Worm (Caenorhabditis elegans) whole organism, L1 larva: Measurements from ENCODE around the gene rab-3.

Experiments used
- C04F5.9 ChIP-seq: sonication (generic microtip); optimal IDR thresholded peaks from 2 replicates; lab custom pipeline; 2016; ENCODE audit warnings: missing genetic modification characterization, missing compliant biosample characterization
- Y116A8C.19 ChIP-seq: sonication (generic microtip); optimal IDR thresholded peaks from 2 replicates; lab custom pipeline; 2016; ENCODE audit warnings: missing compliant biosample characterization, missing genetic modification characterization, borderline replicate concordance
- alr-1 ChIP-seq: fragments of 200-800 bp; sonication (Bioruptor generic); optimal IDR thresholded peaks from 2 replicates; lab custom pipeline; 2018; ENCODE audit warnings: borderline replicate concordance, mild to moderate bottlenecking, missing genetic modification characterization, missing compliant biosample characterization
- aly-2 ChIP-seq: fragments of 150-350 bp; optimal IDR thresholded peaks from 2 replicates; lab custom pipeline; 2014; ENCODE audit warnings: missing biosample characterization, missing genetic modification characterization
- ceh-82 ChIP-seq, 3 experiments: fragments of 150-350 bp in 1 of 3; sonication (generic microtip) in 2 of 3; optimal IDR thresholded peaks; 2 replicates each; lab custom pipeline; 2014 to 2017; ENCODE audit warnings: missing biosample characterization in 3 of 3, missing genetic modification characterization in 3 of 3
- ceh-88 ChIP-seq: fragments of 200-800 bp; sonication (Bioruptor generic); IDR thresholded peaks from 2 replicates; pipeline ENCODE4 v1.3.6; 2022; ENCODE audit warnings: missing genetic modification characterization, missing compliant biosample characterization
- ces-1 ChIP-seq: fragments of 150-350 bp; optimal IDR thresholded peaks from 2 replicates; lab custom pipeline; 2014; ENCODE audit warnings: missing biosample characterization, missing genetic modification reagents, missing genetic modification characterization
- efl-3 ChIP-seq: fragments of 200-800 bp; sonication (Bioruptor generic); optimal IDR thresholded peaks from 2 replicates; lab custom pipeline; 2018; ENCODE audit warnings: mild to moderate bottlenecking, missing genetic modification characterization, missing compliant biosample characterization
- egl-13 ChIP-seq: sonication (generic microtip); optimal IDR thresholded peaks from 2 replicates; lab custom pipeline; 2016; ENCODE audit warnings: missing genotype, missing genetic modification reagents, missing genetic modification characterization, missing compliant biosample characterization
- egl-27 ChIP-seq, 2 experiments: fragments of 150-350 bp in 1 of 2; sonication (generic microtip); optimal IDR thresholded peaks; 3 replicates each; lab custom pipeline; 2017 to 2018; ENCODE audit warnings: missing biosample characterization in 2 of 2, missing genetic modification characterization in 2 of 2, missing genetic modification reagents in 2 of 2
- elt-2 ChIP-seq: sonication (generic microtip); optimal IDR thresholded peaks from 2 replicates; lab custom pipeline; 2016; ENCODE audit warnings: missing genetic modification characterization, mild to moderate bottlenecking, inconsistent platforms, missing compliant biosample characterization, missing genetic modification reagents
- elt-3 ChIP-seq, 6 experiments: fragments of 150-350 bp in 1 of 6; sonication (generic microtip); optimal IDR thresholded peaks; 2 replicates each; lab custom pipeline; 2017 to 2018; ENCODE audit warnings: missing biosample characterization in 6 of 6, missing genetic modification characterization in 6 of 6, inconsistent platforms in 1 of 6
- ets-5 ChIP-seq: fragments of 200-800 bp; sonication (Bioruptor generic); IDR thresholded peaks from 2 replicates; pipeline ENCODE4 v1.3.6; 2022; ENCODE audit warnings: missing genetic modification characterization, missing compliant biosample characterization
- fkh-10 ChIP-seq: sonication (generic microtip); optimal IDR thresholded peaks from 2 replicates; lab custom pipeline; 2017; ENCODE audit warnings: missing biosample characterization, missing genetic modification reagents, missing genetic modification characterization
- fkh-8 ChIP-seq: sonication (generic microtip); optimal IDR thresholded peaks from 2 replicates; lab custom pipeline; 2016; ENCODE audit warnings: mild to moderate bottlenecking, missing genetic modification characterization, missing compliant biosample characterization
- grh-1 ChIP-seq: fragments of 200-800 bp; sonication (Bioruptor generic); IDR thresholded peaks from 2 replicates; pipeline ENCODE4 v1.3.6; 2022; ENCODE audit warnings: missing genetic modification reagents, missing genetic modification characterization, missing compliant biosample characterization
- hlh-17 ChIP-seq: fragments of 200-800 bp; sonication (Bioruptor generic); optimal IDR thresholded peaks from 2 replicates; lab custom pipeline; 2018; ENCODE audit warnings: missing genetic modification characterization, mild to moderate bottlenecking, missing compliant biosample characterization, moderate library complexity, borderline replicate concordance
- irx-1 ChIP-seq: sonication (generic microtip); optimal IDR thresholded peaks from 2 replicates; lab custom pipeline; 2016; ENCODE audit warnings: missing genetic modification characterization, missing compliant biosample characterization
- lin-14 ChIP-seq: fragments of 200-800 bp; sonication (Bioruptor generic); optimal IDR thresholded peaks from 2 replicates; lab custom pipeline; 2018; ENCODE audit warnings: mild to moderate bottlenecking, missing genetic modification characterization, moderate library complexity, missing compliant biosample characterization
- lin-15B ChIP-seq: fragments of 150-350 bp; sonication (generic microtip); optimal IDR thresholded peaks from 3 replicates; lab custom pipeline; 2014; ENCODE audit warnings: missing biosample characterization, missing genetic modification characterization
- lin-35 ChIP-seq, 2 experiments: fragments of 150-350 bp; optimal IDR thresholded peaks; 2 replicates each; lab custom pipeline; 2014; ENCODE audit warnings: missing biosample characterization in 2 of 2, missing genetic modification characterization in 2 of 2, missing genetic modification reagents in 2 of 2
- lin-39 ChIP-seq: fragments of 150-350 bp; optimal IDR thresholded peaks from 2 replicates; lab custom pipeline; 2014; ENCODE audit warnings: missing biosample characterization, missing genetic modification reagents, missing genetic modification characterization
- lir-3 ChIP-seq: sonication (generic microtip); optimal IDR thresholded peaks from 2 replicates; lab custom pipeline; 2016; ENCODE audit warnings: mild to moderate bottlenecking, missing genetic modification characterization, moderate library complexity, missing compliant biosample characterization; ENCODE audit not compliant: poor library complexity
- lsy-2 ChIP-seq, 2 experiments: fragments of 150-350 bp; optimal IDR thresholded peaks; 2 replicates each; lab custom pipeline; 2014; ENCODE audit warnings: missing biosample characterization in 2 of 2, missing genetic modification characterization in 2 of 2
- mab-9 ChIP-seq: fragments of 200-800 bp; sonication (Bioruptor generic); IDR thresholded peaks from 2 replicates; pipeline ENCODE4 v1.3.6; 2022; ENCODE audit warnings: missing genetic modification reagents, missing genetic modification characterization, missing compliant biosample characterization
- mdl-1 ChIP-seq, 2 experiments: fragments of 150-350 bp; optimal IDR thresholded peaks; 2 replicates each; lab custom pipeline; 2014 to 2017; ENCODE audit warnings: missing biosample characterization in 2 of 2, missing genetic modification characterization in 2 of 2, inconsistent platforms in 1 of 2
- mep-1 ChIP-seq: fragments of 150-350 bp; optimal IDR thresholded peaks from 2 replicates; lab custom pipeline; 2014; ENCODE audit warnings: missing biosample characterization, missing genetic modification characterization
- nhr-12 ChIP-seq: sonication (generic microtip); optimal IDR thresholded peaks from 2 replicates; lab custom pipeline; 2017; ENCODE audit warnings: missing biosample characterization, missing genetic modification characterization
- nhr-20 ChIP-seq: sonication (generic microtip); optimal IDR thresholded peaks from 2 replicates; lab custom pipeline; 2016; ENCODE audit warnings: mild to moderate bottlenecking, missing genetic modification characterization, missing compliant biosample characterization
- nhr-237 ChIP-seq: fragments of 150-350 bp; optimal IDR thresholded peaks from 2 replicates; lab custom pipeline; 2014; ENCODE audit warnings: missing biosample characterization, missing genetic modification characterization
- nhr-71 ChIP-seq: sonication (generic microtip); optimal IDR thresholded peaks from 2 replicates; lab custom pipeline; 2016; ENCODE audit warnings: mild to moderate bottlenecking, missing genetic modification characterization, moderate library complexity, missing compliant biosample characterization
- nhr-77 ChIP-seq: fragments of 150-350 bp; optimal IDR thresholded peaks from 2 replicates; lab custom pipeline; 2014; ENCODE audit warnings: missing biosample characterization, missing genetic modification characterization
- nhr-84 ChIP-seq: sonication (generic microtip); optimal IDR thresholded peaks from 2 replicates; lab custom pipeline; 2017; ENCODE audit warnings: missing biosample characterization, missing genetic modification characterization
- pax-3 ChIP-seq: fragments of 200-800 bp; sonication (Bioruptor generic); optimal IDR thresholded peaks from 2 replicates; lab custom pipeline; 2018; ENCODE audit warnings: mild to moderate bottlenecking, missing genetic modification characterization, moderate library complexity, missing compliant biosample characterization
- skn-1 ChIP-seq: fragments of 150-350 bp; optimal IDR thresholded peaks from 2 replicates; lab custom pipeline; 2014; ENCODE audit warnings: missing biosample characterization, missing genetic modification characterization
- sptf-1 ChIP-seq: fragments of 150-350 bp; optimal IDR thresholded peaks from 2 replicates; lab custom pipeline; 2014; ENCODE audit warnings: missing biosample characterization, missing genetic modification characterization
- unc-62 ChIP-seq: fragments of 150-350 bp; optimal IDR thresholded peaks from 2 replicates; lab custom pipeline; 2014; ENCODE audit warnings: missing biosample characterization, missing genetic modification reagents, missing genetic modification characterization
- unc-86 ChIP-seq: sonication (generic microtip); optimal IDR thresholded peaks from 2 replicates; lab custom pipeline; 2016; ENCODE audit warnings: missing genetic modification characterization, missing compliant biosample characterization
- unc-98 ChIP-seq: fragments of 200-800 bp; sonication (Bioruptor generic); IDR thresholded peaks from 2 replicates; pipeline ENCODE4 v1.3.6; 2022; ENCODE audit warnings: missing genetic modification characterization, missing compliant biosample characterization
- vab-15 ChIP-seq: sonication (generic microtip); optimal IDR thresholded peaks from 2 replicates; lab custom pipeline; 2017; ENCODE audit warnings: missing genotype, mild to moderate bottlenecking, missing genetic modification characterization, missing compliant biosample characterization
- zag-1 ChIP-seq: fragments of 150-350 bp; optimal IDR thresholded peaks from 2 replicates; lab custom pipeline; 2014; ENCODE audit warnings: missing biosample characterization, missing genetic modification characterization
- ztf-4 ChIP-seq: fragments of 150-350 bp; optimal IDR thresholded peaks from 2 replicates; lab custom pipeline; 2014; ENCODE audit warnings: missing biosample characterization, missing genetic modification characterization

rab-3 gene

DNA sequence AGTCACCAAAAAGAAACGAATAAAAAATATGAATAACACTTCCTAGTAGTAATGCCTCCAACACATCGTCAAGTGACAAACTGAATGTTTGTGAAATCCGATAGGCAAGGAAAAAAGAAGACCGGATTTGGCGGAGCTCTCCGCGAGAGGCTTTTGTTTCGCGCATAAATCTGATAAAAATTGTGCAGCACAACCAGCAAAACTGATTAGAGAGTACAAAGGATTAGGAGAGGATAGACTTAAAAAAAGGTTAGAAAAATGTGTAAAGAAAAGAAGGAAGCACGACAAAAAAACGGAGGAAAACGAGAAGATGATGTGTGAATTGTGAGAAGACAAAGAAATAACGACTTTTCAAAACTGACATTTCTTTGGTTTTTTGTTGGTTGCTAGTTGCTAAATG lies at the start of gene rab-3:
TSS of gene rab-3 (minus strand) at position 147 of the 400 bp plus-strand sequence.
- TF ChIP-seq ces-1: peak; percentile 57
- no peak for TF ChIP-seq C04F5.9
- no peak for TF ChIP-seq egl-27 (tag; optimal IDR thresholded peaks at IDR 0.05; lab: Kevin White, UChicago)
- TF ChIP-seq ceh-82 (tag; optimal IDR thresholded peaks at IDR 0.05; lab: Kevin White, UChicago): peak in 1 of 3 experiments; percentile 11
- TF ChIP-seq lin-15B (tag; lab: Kevin White, UChicago): no peak
- peak; percentile 62 for TF ChIP-seq lin-14
- TF ChIP-seq fkh-10: peak; percentile 91
- no peak for TF ChIP-seq lir-3 (tag; lab: Kevin White, UChicago)

DNA sequence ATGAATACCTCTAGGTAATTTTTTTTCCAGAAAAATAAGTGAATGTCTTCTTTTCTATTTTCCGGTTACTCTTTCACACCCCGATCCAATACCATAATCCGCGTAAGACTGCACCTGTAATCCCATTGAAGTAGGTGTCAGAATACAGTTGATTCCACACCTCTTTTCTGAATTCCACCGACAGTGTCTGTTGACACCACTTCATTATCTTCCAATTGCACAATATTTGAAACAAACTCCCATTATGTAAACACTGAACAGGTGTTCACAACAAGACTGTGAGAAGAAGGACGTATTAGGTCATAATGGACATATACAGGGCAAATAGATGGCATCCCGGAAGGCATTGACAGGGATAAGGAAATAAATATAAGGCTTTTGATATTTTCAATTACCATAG lies 49.7 kb upstream of the rab-3 start:
- TF ChIP-seq lin-39 (tag; lab: Kevin White, UChicago): no peak
- TF ChIP-seq ces-1: no peak
- no peak for TF ChIP-seq aly-2 (tag; lab: Kevin White, UChicago)
- TF ChIP-seq mdl-1 (tag; optimal IDR thresholded peaks at IDR 0.05; lab: Kevin White, UChicago): no peak
- TF ChIP-seq egl-13 (tag; lab: Kevin White, UChicago): no peak
- TF ChIP-seq Y116A8C.19 (tag; lab: Kevin White, UChicago): no peak
- TF ChIP-seq nhr-237 (tag; lab: Kevin White, UChicago): no peak
- TF ChIP-seq elt-2 (tag; lab: Kevin White, UChicago): no peak
- no peak for TF ChIP-seq sptf-1 (tag; lab: Kevin White, UChicago)
- TF ChIP-seq unc-86 (tag; lab: Kevin White, UChicago): no peak
- TF ChIP-seq hlh-17 (GFP tag; lab: Kevin White, UChicago): no peak
- no peak for TF ChIP-seq ets-5 (GFP tag; lab: Robert Waterston, UW)
- no peak for TF ChIP-seq skn-1
- no peak for TF ChIP-seq unc-62 (GFP tag; lab: Kevin White, UChicago)
- TF ChIP-seq ceh-88 (GFP tag; lab: Robert Waterston, UW): no peak
- no peak for TF ChIP-seq unc-98
- no peak for TF ChIP-seq grh-1 (GFP tag; lab: Robert Waterston, UW)
- no peak for TF ChIP-seq lin-35 (GFP tag; optimal IDR thresholded peaks at IDR 0.05; lab: Kevin White, UChicago)
- no peak for TF ChIP-seq vab-15 (tag; lab: Kevin White, UChicago)
- no peak for TF ChIP-seq nhr-77 (tag; lab: Kevin White, UChicago)
- TF ChIP-seq, all 84 proteins: peak for 0

- TF ChIP-seq nhr-71 (tag; lab: Kevin White, UChicago): peak; percentile 21
- no peak for TF ChIP-seq nhr-20 (tag; lab: Kevin White, UChicago)
- TF ChIP-seq mep-1: no peak
- TF ChIP-seq ztf-4 (tag; lab: Kevin White, UChicago): no peak
- TF ChIP-seq lin-35 (GFP tag; optimal IDR thresholded peaks at IDR 0.05; lab: Kevin White, UChicago): no peak
- TF ChIP-seq lsy-2 (tag; optimal IDR thresholded peaks at IDR 0.05; lab: Kevin White, UChicago): no peak
- peak; percentile 53 for TF ChIP-seq fkh-8 (tag; lab: Kevin White, UChicago)
- no peak for TF ChIP-seq skn-1
- TF ChIP-seq pax-3 (tag; lab: Kevin White, UChicago): peak; percentile 62
- TF ChIP-seq, all 84 proteins: peak for 3
Measured at ce11 chrII:5774879-5775278, 47.2 kb upstream of the rab-3 start.

DNA sequence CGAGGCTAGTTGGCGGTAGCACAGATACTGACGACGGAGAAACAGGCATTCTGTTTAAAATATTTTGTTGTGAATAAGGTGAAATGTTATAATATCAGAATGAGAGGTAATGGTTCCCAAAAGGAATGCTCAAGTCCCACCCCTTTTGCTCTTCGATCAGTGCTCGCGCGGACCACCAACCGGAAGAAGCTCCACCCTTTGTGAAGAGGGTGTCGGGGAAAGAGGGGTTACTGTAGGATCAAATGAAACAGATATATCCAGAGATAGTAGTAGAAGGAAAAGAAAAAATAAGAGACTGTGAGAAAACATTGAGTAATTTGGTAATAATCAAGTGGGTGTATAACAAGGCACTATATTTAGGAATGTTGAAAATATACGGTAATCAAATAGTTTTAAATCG lies 46.5 kb upstream of the rab-3 start, which contains the start of the genes dmd-5 and F10C1.1:
TSS of gene dmd-5 (minus strand) at position 101 of the 400 bp plus-strand sequence.
TSS of gene F10C1.1 (plus strand) at position 110 of the 400 bp plus-strand sequence.
- no peak for TF ChIP-seq irx-1
- TF ChIP-seq nhr-12 (tag; lab: Kevin White, UChicago): no peak
- TF ChIP-seq alr-1 (tag; lab: Kevin White, UChicago): no peak
- TF ChIP-seq lin-15B (tag; lab: Kevin White, UChicago): no peak
- TF ChIP-seq zag-1: no peak
- no peak for TF ChIP-seq vab-15 (tag; lab: Kevin White, UChicago)
- TF ChIP-seq mab-9 (GFP tag; lab: Robert Waterston, UW): no peak
- no peak for TF ChIP-seq fkh-10
- no peak for TF ChIP-seq nhr-71 (tag; lab: Kevin White, UChicago)
- TF ChIP-seq lin-14: no peak
- TF ChIP-seq nhr-84 (tag; lab: Kevin White, UChicago): no peak
- no peak for TF ChIP-seq elt-3 (tag; optimal IDR thresholded peaks at IDR 0.05; lab: Kevin White, UChicago)
- TF ChIP-seq unc-98: no peak
- no peak for TF ChIP-seq nhr-77 (tag; lab: Kevin White, UChicago)
- no peak for TF ChIP-seq efl-3 (GFP tag; lab: Kevin White, UChicago)
